Fruit fly (Drosophila melanogaster): ENCODE data around the gene CG4592.

Gene CG4592

DNA sequence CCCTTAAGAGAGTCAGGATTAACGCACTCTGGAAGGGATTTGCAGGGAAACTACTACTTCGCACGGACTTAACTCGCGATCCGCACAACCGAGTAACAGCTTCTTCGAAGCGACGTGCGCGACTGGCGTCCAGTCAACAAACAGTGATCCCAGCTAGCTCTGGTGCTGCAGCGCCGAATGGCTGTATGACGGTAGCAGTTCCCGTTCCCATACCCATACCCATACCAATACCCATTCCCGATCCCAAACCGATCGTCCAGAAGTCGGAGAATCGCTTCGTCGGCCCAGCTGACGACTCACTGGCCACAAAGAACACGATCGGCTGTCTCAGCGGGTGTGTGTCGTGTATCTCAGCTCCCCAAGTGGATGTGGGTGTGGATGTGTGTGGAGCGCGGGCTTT lies 25.8 kb downstream of the CG4592 start, which contains the start of gene CG5853 (continued):
- TF ChIP-seq tll (GFP tag; optimal IDR thresholded peaks at IDR 0.05), result no peak
- TF ChIP-seq insv (GFP tag; optimal IDR thresholded peaks at IDR 0.05), result no peak
- no peak for TF ChIP-seq CG4328 (GFP tag; optimal IDR thresholded peaks at IDR 0.05)
- no peak for TF ChIP-seq Hmr (GFP tag; optimal IDR thresholded peaks at IDR 0.05)
- TF ChIP-seq CTCF (GFP tag; optimal IDR thresholded peaks at IDR 0.05), result no peak
- TF ChIP-seq CG17612 (GFP tag; IDR thresholded peaks at IDR 0.05), result no peak
- TF ChIP-seq oc (tag; optimal IDR thresholded peaks at IDR 0.05), result no peak
- TF ChIP-seq E2f1 (GFP tag; IDR thresholded peaks at IDR 0.05), result no peak
- no peak for TF ChIP-seq bbx (GFP tag; IDR thresholded peaks at IDR 0.05; ENCODE audit: partially characterized antibody)
- TF ChIP-seq pan (optimal IDR thresholded peaks at IDR 0.05), result no peak
- no peak for TF ChIP-seq pan (GFP tag; optimal IDR thresholded peaks at IDR 0.05 in 1 of 2, IDR thresholded peaks at IDR 0.05 in 1 of 2)
- no peak for TF ChIP-seq CG5245 (GFP tag; optimal IDR thresholded peaks at IDR 0.05)
- no peak for TF ChIP-seq CG10321 (GFP tag; IDR thresholded peaks at IDR 0.05)
- 0 out of 2 replicates have a peak, but pooled peaks have one; percentile 20 for TF ChIP-seq CG9932 (GFP tag; IDR thresholded peaks at IDR 0.05)
- TF ChIP-seq unpg (GFP tag; optimal IDR thresholded peaks at IDR 0.05), result no peak
- TF ChIP-seq sens (GFP tag), result peak; percentile 31
- no peak for TF ChIP-seq CG8359 (GFP tag; optimal IDR thresholded peaks at IDR 0.05; ENCODE audit: borderline replicate concordance)
- TF ChIP-seq CG8944 (GFP tag; optimal IDR thresholded peaks at IDR 0.05), result no peak
- TF ChIP-seq ATbp (GFP tag; optimal IDR thresholded peaks at IDR 0.05), result no peak
- TF ChIP-seq Jarid2 (GFP tag; optimal IDR thresholded peaks at IDR 0.05), result peak; percentile 40
- peak; percentile 2 for TF ChIP-seq CG15269 (tag; optimal IDR thresholded peaks at IDR 0.05)
- no peak for TF ChIP-seq zf30C (GFP tag; optimal IDR thresholded peaks at IDR 0.05)
- TF ChIP-seq fu2 (GFP tag; optimal IDR thresholded peaks at IDR 0.05), result no peak
- TF ChIP-seq wor (GFP tag; IDR thresholded peaks at IDR 0.05), result no peak
- no peak for TF ChIP-seq CG7786 (GFP tag; optimal IDR thresholded peaks at IDR 0.05)
- TF ChIP-seq maf-S (GFP tag; optimal IDR thresholded peaks at IDR 0.05), result no peak
- no peak for TF ChIP-seq CG30431 (GFP tag; optimal IDR thresholded peaks at IDR 0.05)
- TF ChIP-seq ac (GFP tag; optimal IDR thresholded peaks at IDR 0.05), result no peak
- no peak for TF ChIP-seq CG12071 (GFP tag; optimal IDR thresholded peaks at IDR 0.05)
- TF ChIP-seq CG14860 (GFP tag; IDR thresholded peaks at IDR 0.05; ENCODE audit: partially characterized antibody), result no peak
- peak; percentile 53; the same call in 1 of the 3 replicates for TF ChIP-seq CG6175 (GFP tag; IDR thresholded peaks at IDR 0.05)
- no peak for TF ChIP-seq grau (tag; optimal IDR thresholded peaks at IDR 0.05)
- TF ChIP-seq CG17568 (GFP tag; optimal IDR thresholded peaks at IDR 0.05), result no peak
- no peak for TF ChIP-seq NK7.1 (GFP tag; optimal IDR thresholded peaks at IDR 0.05)
- peak; percentile 59 for TF ChIP-seq HmgZ (tag; optimal IDR thresholded peaks at IDR 0.05)
- no peak for TF ChIP-seq CG6254 (GFP tag; optimal IDR thresholded peaks at IDR 0.05)
- no peak for TF ChIP-seq Hr3 (GFP tag; optimal IDR thresholded peaks at IDR 0.05)
- no peak for TF ChIP-seq Dip2 (GFP tag; IDR thresholded peaks at IDR 0.05)
- no peak for TF ChIP-seq CG8290 (GFP tag; optimal IDR thresholded peaks at IDR 0.05)
- TF ChIP-seq CG8290 (tag; optimal IDR thresholded peaks at IDR 0.05), result peak in 1 of 2 experiments; percentile 73
- TF ChIP-seq CG1602 (GFP tag; optimal IDR thresholded peaks at IDR 0.05), result no peak
- TF ChIP-seq Camta (GFP tag; optimal IDR thresholded peaks at IDR 0.05), result no peak
- peak; percentile 99 for TF ChIP-seq CG12769 (tag; optimal IDR thresholded peaks at IDR 0.05)
- no peak for TF ChIP-seq CG4854 (GFP tag; optimal IDR thresholded peaks at IDR 0.05)
- no peak for TF ChIP-seq p53 (GFP tag; optimal IDR thresholded peaks at IDR 0.05)
- no peak for TF ChIP-seq CG7987 (GFP tag; optimal IDR thresholded peaks at IDR 0.05)
- no peak for TF ChIP-seq CG9215 (GFP tag; IDR thresholded peaks at IDR 0.05)
- no peak for TF ChIP-seq abd-A (tag; optimal IDR thresholded peaks at IDR 0.05)
- no peak for TF ChIP-seq gsb (GFP tag; IDR thresholded peaks at IDR 0.05)
- TF ChIP-seq Oaz (GFP tag; IDR thresholded peaks at IDR 0.05), result no peak
- no peak for TF ChIP-seq CG4730 (GFP tag; IDR thresholded peaks at IDR 0.05)
- TF ChIP-seq otp (GFP tag; IDR thresholded peaks at IDR 0.05), result no peak
- no peak for TF ChIP-seq CG12219 (GFP tag; optimal IDR thresholded peaks at IDR 0.05)
